Worm (Caenorhabditis elegans): Measurements from ENCODE around the gene C08E3.14.
"Not testable (repeated sequence)": the region's sequence is repeated elsewhere in the genome, so short reads cannot be mapped to it uniquely, and the experiment has no call there.

The C08E3.14 gene

DNA sequence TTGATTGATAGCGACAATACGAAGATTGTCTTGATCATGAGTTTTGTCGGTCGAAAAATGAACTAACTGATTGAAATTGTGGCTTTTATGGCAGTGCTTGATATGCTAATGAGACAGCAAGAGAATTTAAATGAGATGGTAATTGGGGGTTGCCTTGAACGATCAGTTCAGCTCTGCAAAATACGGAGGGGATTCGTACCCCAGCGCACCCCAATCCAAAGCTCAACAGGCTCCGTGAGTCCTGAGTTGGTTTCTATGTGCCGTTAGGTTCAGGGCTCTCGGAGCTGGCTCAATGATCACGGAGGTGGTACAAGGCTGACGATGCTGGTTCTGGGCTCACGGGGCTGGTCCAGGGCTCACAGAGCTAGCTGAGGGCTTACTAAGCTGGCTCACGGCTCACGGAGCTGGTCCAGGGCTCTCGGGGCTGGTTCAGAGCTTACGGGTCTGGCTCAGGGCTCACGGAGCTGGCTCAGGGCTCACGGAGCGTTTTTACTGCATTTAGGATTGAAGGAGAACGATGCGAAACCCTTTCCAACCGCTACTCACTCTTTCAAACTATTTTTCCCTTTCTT lies 19.1 kb downstream of the C08E3.14 start, which contains the start of gene ZC204.6:
Gene ZC204.6 (minus strand): TSS at position 51 of the 572 bp plus-strand sequence.
- TF ChIP-seq ref-1 (GFP tag; conservative IDR thresholded peaks at IDR 0.05) (no peak), T22C8.4 (GFP tag; IDR thresholded peaks at IDR 0.05) (no peak), cog-1 (tag; optimal IDR thresholded peaks at IDR 0.05) (no peak), tab-1 (GFP tag; IDR thresholded peaks at IDR 0.05) (no peak), flt-1 (GFP tag; IDR thresholded peaks at IDR 0.05) (no peak), ztf-29 (GFP tag; IDR thresholded peaks at IDR 0.05) (no peak), klf-2 (GFP tag; conservative IDR thresholded peaks at IDR 0.05) (no peak)

DNA sequence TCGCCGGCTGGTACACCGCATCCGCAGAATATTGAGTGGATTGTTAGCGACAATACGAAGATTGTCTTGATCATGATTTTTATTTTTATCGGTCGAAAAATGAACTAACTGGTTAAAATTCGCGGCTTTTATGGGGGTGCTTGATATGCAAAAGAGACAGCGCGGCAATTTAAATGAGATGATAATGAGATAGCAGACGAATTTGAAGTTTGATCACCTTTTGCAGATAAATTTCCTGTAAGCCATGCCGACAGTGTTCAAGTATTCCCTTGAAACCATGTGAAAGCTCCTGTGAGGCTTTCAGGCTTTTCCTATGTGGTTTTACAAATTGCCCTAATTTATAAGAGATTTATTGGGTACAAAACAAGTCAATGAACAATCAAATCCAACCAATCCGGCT lies 20.4 kb downstream of the C08E3.14 start, which contains the start of gene ZC204.17:
Gene ZC204.17 (minus strand): TSS at position 101 of the 400 bp plus-strand sequence.
- no peak for TF ChIP-seq med-1 (GFP tag; optimal IDR thresholded peaks at IDR 0.05; ENCODE audit: insufficient read depth)
- TF ChIP-seq ref-1 (GFP tag; conservative IDR thresholded peaks at IDR 0.05): no peak
- no peak for TF ChIP-seq klf-2 (GFP tag; conservative IDR thresholded peaks at IDR 0.05)

DNA sequence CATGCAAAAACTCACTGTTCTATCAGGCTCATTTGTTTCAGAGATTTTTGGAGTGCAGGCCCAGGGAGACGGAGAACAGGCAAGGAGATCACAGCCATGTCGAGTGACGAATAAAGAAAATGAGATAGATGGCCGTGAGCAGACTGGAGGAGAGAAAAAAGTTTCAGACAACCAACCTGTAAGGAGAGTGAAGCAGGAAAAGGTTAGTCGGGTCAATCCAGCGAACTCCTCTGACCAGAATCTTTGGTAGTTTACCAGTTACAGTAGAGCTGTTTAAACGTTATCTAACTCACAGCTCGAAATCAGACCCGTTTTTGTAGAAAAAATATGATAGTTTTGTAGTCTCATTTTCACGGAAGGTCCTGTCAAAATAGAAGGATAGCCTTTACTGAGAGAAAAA lies 23.0 kb downstream of the C08E3.14 start, which contains the start of gene fbxb-21:
Gene fbxb-21 (minus strand): TSS at position 101 of the 400 bp plus-strand sequence.
- TF ChIP-seq ref-1 (GFP tag; conservative IDR thresholded peaks at IDR 0.05) (no peak), tab-1 (GFP tag; IDR thresholded peaks at IDR 0.05) (no peak), med-1 (GFP tag; optimal IDR thresholded peaks at IDR 0.05; ENCODE audit: insufficient read depth) (no peak), flt-1 (GFP tag; IDR thresholded peaks at IDR 0.05) (no peak), ztf-29 (GFP tag; IDR thresholded peaks at IDR 0.05) (no peak), cog-1 (tag; optimal IDR thresholded peaks at IDR 0.05) (no peak), T22C8.4 (GFP tag; IDR thresholded peaks at IDR 0.05) (no peak), klf-2 (GFP tag; conservative IDR thresholded peaks at IDR 0.05) (no peak), ztf-23 (GFP tag; IDR thresholded peaks at IDR 0.05) (no peak)

DNA sequence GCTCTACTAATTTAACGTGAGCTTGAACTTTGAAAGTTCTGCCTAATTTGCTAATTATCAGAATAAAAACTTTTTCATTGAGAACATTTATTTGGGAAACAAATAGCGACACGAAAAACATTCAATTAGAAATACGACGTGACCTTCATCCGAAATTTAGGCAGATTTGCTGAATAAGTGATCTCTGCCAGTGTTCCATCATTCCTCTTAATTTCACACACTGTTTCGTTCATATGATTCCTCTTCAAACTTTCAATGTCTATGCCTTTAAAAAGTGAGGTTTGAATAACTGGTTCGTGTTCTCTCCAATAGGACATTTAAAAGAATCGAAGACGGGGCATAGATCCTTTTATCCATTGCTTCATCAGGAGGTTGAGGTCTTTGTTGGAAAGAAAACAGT lies 24.7 kb downstream of the C08E3.14 start, which contains the start of gene fbxb-20:
Gene fbxb-20 (minus strand): TSS at position 101 of the 400 bp plus-strand sequence.
- TF ChIP-seq klf-2 (GFP tag; conservative IDR thresholded peaks at IDR 0.05) (no peak), ref-1 (GFP tag; conservative IDR thresholded peaks at IDR 0.05) (no peak), flt-1 (GFP tag; IDR thresholded peaks at IDR 0.05) (no peak), tab-1 (GFP tag; IDR thresholded peaks at IDR 0.05) (no peak), ztf-23 (GFP tag; IDR thresholded peaks at IDR 0.05) (no peak), med-1 (GFP tag; optimal IDR thresholded peaks at IDR 0.05; ENCODE audit: insufficient read depth) (no peak), ztf-29 (GFP tag; IDR thresholded peaks at IDR 0.05) (no peak), cog-1 (tag; optimal IDR thresholded peaks at IDR 0.05) (no peak), T22C8.4 (GFP tag; IDR thresholded peaks at IDR 0.05) (no peak)

DNA sequence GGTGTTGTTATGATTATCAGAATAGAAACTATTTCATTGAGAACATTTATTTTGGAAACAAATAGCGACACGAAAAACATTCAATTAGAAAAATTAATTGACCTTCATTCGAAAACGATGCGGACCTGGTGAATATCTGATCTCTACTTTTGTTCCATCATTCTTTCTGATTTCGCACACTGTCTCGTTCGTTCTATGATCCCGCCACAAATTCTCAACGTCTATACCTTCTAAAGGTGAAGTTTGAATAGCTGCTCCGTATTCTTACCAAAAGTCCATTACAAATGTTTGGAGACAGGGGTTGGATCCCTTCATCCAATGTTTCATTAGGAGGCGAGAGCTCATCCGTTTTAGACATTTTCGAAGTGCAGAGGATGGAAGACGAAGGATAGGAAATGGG lies 26.0 kb downstream of the C08E3.14 start, which contains the start of gene fbxb-16:
Gene fbxb-16 (minus strand): TSS at position 101 of the 400 bp plus-strand sequence.
- TF ChIP-seq ref-1 (GFP tag; conservative IDR thresholded peaks at IDR 0.05) (no peak), tab-1 (GFP tag; IDR thresholded peaks at IDR 0.05) (no peak), ztf-23 (GFP tag; IDR thresholded peaks at IDR 0.05) (no peak), cog-1 (tag; optimal IDR thresholded peaks at IDR 0.05) (no peak), T22C8.4 (GFP tag; IDR thresholded peaks at IDR 0.05) (no peak), klf-2 (GFP tag; conservative IDR thresholded peaks at IDR 0.05) (no peak), med-1 (GFP tag; optimal IDR thresholded peaks at IDR 0.05; ENCODE audit: insufficient read depth) (no peak), flt-1 (GFP tag; IDR thresholded peaks at IDR 0.05) (no peak), ztf-29 (GFP tag; IDR thresholded peaks at IDR 0.05) (no peak)

DNA sequence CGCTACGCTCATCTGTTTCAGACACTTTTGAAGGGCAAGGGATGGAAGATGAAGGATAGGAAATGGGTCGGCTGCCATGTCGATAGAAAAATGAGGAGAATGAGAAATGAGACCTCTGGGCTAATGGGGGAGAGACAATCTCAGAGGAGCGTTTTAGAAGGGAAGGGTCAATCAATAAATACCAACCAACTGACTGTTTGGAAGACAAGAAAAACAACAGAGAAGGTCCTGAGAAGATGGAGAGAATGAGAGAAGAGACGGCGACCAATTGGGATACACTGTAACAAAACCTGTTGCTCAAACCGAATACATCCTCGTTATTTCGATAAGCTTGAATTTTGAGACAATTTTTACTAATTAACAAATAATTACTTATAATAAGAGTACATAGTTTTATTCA lies 27.6 kb downstream of the C08E3.14 start, which contains the start of gene fbxb-15:
Gene fbxb-15 (minus strand): TSS at position 101 of the 400 bp plus-strand sequence.
- TF ChIP-seq T22C8.4 (GFP tag; IDR thresholded peaks at IDR 0.05): no peak
- TF ChIP-seq ztf-23 (GFP tag; IDR thresholded peaks at IDR 0.05): no peak
- TF ChIP-seq tab-1 (GFP tag; IDR thresholded peaks at IDR 0.05): no peak
- TF ChIP-seq ztf-29 (GFP tag; IDR thresholded peaks at IDR 0.05): no peak
- no peak for TF ChIP-seq flt-1 (GFP tag; IDR thresholded peaks at IDR 0.05)
- no peak for TF ChIP-seq cog-1 (tag; optimal IDR thresholded peaks at IDR 0.05)
- no peak for TF ChIP-seq klf-2 (GFP tag; conservative IDR thresholded peaks at IDR 0.05)
- no peak for TF ChIP-seq med-1 (GFP tag; optimal IDR thresholded peaks at IDR 0.05; ENCODE audit: insufficient read depth)
- TF ChIP-seq ref-1 (GFP tag; conservative IDR thresholded peaks at IDR 0.05): no peak

DNA sequence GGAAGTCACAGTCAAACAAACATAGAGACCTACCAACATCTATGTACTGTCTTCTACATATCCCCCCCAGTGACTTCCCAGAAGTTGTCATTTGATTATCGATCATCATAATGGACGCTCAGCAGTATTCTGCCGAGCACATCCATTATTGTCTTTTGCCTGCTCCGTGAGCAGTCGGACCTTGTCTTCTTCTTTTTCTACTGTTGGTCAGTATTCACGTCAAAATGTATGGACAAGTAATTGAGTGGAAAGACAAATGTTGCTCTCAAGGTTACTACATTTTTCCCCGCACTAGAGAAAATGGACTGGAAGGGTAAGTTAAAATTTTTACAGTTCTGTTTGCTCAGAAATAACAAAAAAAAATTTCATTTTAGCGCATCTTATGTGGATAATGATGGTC lies 29.2 kb downstream of the C08E3.14 start, which contains the start of gene btb-12:
Gene btb-12 (plus strand): TSS at position 301 of the 400 bp plus-strand sequence.
- TF ChIP-seq ref-1 (GFP tag; conservative IDR thresholded peaks at IDR 0.05) (no peak), klf-2 (GFP tag; conservative IDR thresholded peaks at IDR 0.05) (no peak), T22C8.4 (GFP tag; IDR thresholded peaks at IDR 0.05) (no peak)

DNA sequence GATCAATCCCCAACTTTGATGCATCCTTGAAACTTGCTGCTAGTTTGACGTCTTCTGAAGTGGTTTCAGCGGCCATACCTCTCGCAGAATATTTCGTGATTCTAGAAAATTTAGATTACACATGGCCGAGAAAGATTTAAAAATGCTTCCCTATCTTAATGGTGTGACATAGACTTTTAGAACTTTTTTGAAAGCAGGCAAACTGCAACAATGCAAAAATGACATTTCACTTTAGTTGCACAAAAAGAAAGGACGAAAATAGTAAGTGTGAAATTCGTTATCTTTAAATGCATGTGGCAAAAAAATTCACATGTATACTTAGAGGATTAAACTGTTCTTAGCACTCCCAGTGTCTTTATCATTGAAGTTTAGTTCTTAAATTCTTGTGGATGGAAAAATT lies 31.4 kb downstream of the C08E3.14 start, which contains the start of gene ZC204.12:
Gene ZC204.12 (minus strand): TSS at position 101 of the 400 bp plus-strand sequence.
- TF ChIP-seq flt-1 (GFP tag; IDR thresholded peaks at IDR 0.05) (no peak), ztf-23 (GFP tag; IDR thresholded peaks at IDR 0.05) (no peak), ref-1 (GFP tag; conservative IDR thresholded peaks at IDR 0.05) (no peak), tab-1 (GFP tag; IDR thresholded peaks at IDR 0.05) (no peak)

DNA sequence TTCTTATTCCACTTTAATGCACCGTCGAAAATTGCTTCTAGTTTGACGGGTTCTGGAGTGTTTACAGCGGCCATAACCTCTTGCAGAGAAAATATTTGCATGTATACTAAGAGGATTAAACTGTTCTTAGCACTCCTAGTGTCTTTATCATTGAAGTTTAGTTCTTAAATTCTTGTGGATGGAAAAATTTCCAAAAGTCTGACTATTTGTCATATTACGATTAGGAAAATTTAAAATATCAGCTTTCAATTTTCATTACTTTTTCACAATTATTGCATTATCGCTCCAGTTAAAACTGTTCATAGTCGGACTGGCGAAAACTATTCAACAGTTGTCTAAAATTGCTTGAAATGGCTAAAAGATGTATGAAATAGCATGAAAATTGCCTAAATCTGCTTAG lies 35.1 kb downstream of the C08E3.14 start, which contains the start of gene ZC204.13:
Gene ZC204.13 (minus strand): TSS at position 101 of the 400 bp plus-strand sequence.
- not testable (repeated sequence) for TF ChIP-seq cog-1 (tag; optimal IDR thresholded peaks at IDR 0.05); T22C8.4 (GFP tag; IDR thresholded peaks at IDR 0.05); klf-2 (GFP tag; conservative IDR thresholded peaks at IDR 0.05)

DNA sequence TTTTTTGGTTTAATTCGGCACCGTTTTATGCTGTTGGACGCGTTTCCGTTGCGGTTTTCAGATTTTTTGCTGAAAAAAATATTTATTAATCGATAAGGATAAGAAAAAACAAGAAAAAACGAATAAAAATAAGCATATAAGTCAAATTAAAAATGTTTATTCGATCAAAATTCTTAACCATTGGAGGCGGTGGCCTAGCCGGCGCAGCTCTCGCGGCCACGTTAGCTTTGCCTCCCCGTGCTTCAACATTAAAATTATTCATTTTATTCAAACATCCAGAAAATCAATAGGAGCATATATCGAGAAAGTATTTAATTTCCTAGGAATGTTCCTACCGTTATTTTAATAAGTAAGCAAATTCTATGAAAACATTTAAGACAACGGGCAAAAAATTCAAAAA lies 37.1 kb downstream of the C08E3.14 start, which contains the start of gene ZC204.14:
Gene ZC204.14 (minus strand): TSS at position 69 of the 400 bp plus-strand sequence.
- TF ChIP-seq tab-1 (GFP tag; IDR thresholded peaks at IDR 0.05): no peak
- TF ChIP-seq T22C8.4 (GFP tag; IDR thresholded peaks at IDR 0.05): no peak
- no peak for TF ChIP-seq ref-1 (GFP tag; conservative IDR thresholded peaks at IDR 0.05)
